Fruit fly (Drosophila melanogaster) whole organism, embryonic: ENCODE measurements around the gene bon.
A peak's percentile ranks its signal among the peaks of the same experiment; 100 is the strongest.

ENCODE experiments used
- CG31441 ChIP-seq: fragments of 200-800 bp; sonication (Bioruptor generic); IDR thresholded peaks from 2 replicates; pipeline ENCODE4 v1.3.6; 2022; ENCODE audit warnings: missing biosample characterization, missing genetic modification characterization
- CG7556 ChIP-seq: fragments of 200-800 bp; sonication (Bioruptor generic); optimal IDR thresholded peaks from 2 replicates; lab custom pipeline; 2017; ENCODE audit warnings: missing biosample characterization, mild to moderate bottlenecking, missing genetic modification characterization
- Ets65A ChIP-seq: fragments of 200-800 bp; sonication (Bioruptor generic); peaks from one replicate; lab custom pipeline; 2016; ENCODE audit warnings: missing biosample characterization, missing genetic modification characterization
- cg ChIP-seq: fragments of 200-800 bp; sonication (Bioruptor generic); optimal IDR thresholded peaks from 3 replicates; lab custom pipeline; 2019; ENCODE audit warnings: missing biosample characterization, mild to moderate bottlenecking, missing genetic modification characterization, moderate library complexity
- gem ChIP-seq: fragments of 200-800 bp; sonication (Bioruptor generic); optimal IDR thresholded peaks from 2 replicates; lab custom pipeline; 2019; ENCODE audit warnings: missing biosample characterization, mild to moderate bottlenecking, missing genetic modification characterization, moderate library complexity
- schlank ChIP-seq: fragments of 200-800 bp; sonication (Bioruptor generic); optimal IDR thresholded peaks from 2 replicates; lab custom pipeline; 2018; ENCODE audit warnings: missing biosample characterization, mild to moderate bottlenecking, missing genetic modification characterization

DNA sequence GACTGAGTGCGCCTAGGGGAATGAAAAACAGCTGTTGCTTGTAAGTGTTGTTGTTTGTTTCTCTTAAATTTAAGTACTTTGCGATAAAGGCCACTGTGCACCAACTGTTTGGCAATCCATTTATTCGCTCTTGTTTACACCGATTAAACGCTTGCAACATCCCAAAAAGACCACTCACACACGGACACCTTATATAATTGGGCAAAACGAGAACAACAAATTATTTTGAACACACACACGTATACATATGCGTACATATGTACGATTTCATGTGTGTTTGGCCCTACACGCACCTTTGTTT, 35.9 kb upstream of the bon start:
- TF ChIP-seq schlank (tag; lab: Kevin White, UChicago) (no peak), gem (no peak), Ets65A (GFP tag; lab: Kevin White, UChicago) (no peak), CG7556 (GFP tag; lab: Kevin White, UChicago) (no peak), CG31441 (no peak), cg (GFP tag; lab: Kevin White, UChicago) (peak; percentile 80)
